Fruit fly (Drosophila melanogaster) whole organism, embryonic: ENCODE measurements around the gene Phs.

Experiments used
- B-H2 ChIP-seq: fragments of 200-800 bp; sonication (Bioruptor generic); optimal IDR thresholded peaks from 2 replicates; lab custom pipeline; 2018; ENCODE audit warnings: missing biosample characterization, mild to moderate bottlenecking, missing genetic modification characterization
- Bdp1 ChIP-seq: fragments of 200-800 bp; sonication (Bioruptor generic); optimal IDR thresholded peaks from 3 replicates; lab custom pipeline; 2016; ENCODE audit warnings: missing biosample characterization, missing genetic modification characterization
- CG1024 ChIP-seq: fragments of 200-800 bp; sonication (Bioruptor generic); IDR thresholded peaks from 2 replicates; pipeline ENCODE4 v1.3.6; 2022; ENCODE audit warnings: missing biosample characterization, missing genetic modification characterization
- CG11398 ChIP-seq: fragments of 200-800 bp; sonication (Bioruptor generic); optimal IDR thresholded peaks from 2 replicates; lab custom pipeline; 2016; ENCODE audit warnings: missing biosample characterization, missing genetic modification characterization
- CG12104 ChIP-seq: fragments of 200-800 bp; sonication (Bioruptor generic); optimal IDR thresholded peaks from 3 replicates; lab custom pipeline; 2016; ENCODE audit warnings: missing biosample characterization, missing genetic modification characterization
- CG12299 ChIP-seq: fragments of 200-800 bp; sonication (Bioruptor generic); optimal IDR thresholded peaks from 2 replicates; lab custom pipeline; 2018; ENCODE audit warnings: missing biosample characterization, mild to moderate bottlenecking, missing genetic modification characterization
- CG1233 ChIP-seq: fragments of 200-800 bp; sonication (Bioruptor generic); optimal IDR thresholded peaks from 4 replicates; lab custom pipeline; 2018; ENCODE audit warnings: missing biosample characterization, mild to moderate bottlenecking, missing genetic modification characterization
- CG12744 ChIP-seq: fragments of 200-800 bp; sonication (Bioruptor generic); optimal IDR thresholded peaks from 2 replicates; lab custom pipeline; 2016; ENCODE audit warnings: missing biosample characterization, missing genetic modification characterization
- CG13287 ChIP-seq: fragments of 200-800 bp; sonication (Bioruptor generic); IDR thresholded peaks from 2 replicates; pipeline ENCODE4 v1.3.6; 2022; ENCODE audit warnings: missing biosample characterization, missing genetic modification characterization; ENCODE audit not compliant: partially characterized antibody
- CG17359 ChIP-seq: fragments of 200-800 bp; sonication (Bioruptor generic); optimal IDR thresholded peaks from 3 replicates; lab custom pipeline; 2018; ENCODE audit warnings: missing biosample characterization, mild to moderate bottlenecking, missing genetic modification characterization, moderate library complexity
- CG18262 ChIP-seq: fragments of 200-800 bp; optimal IDR thresholded peaks from 3 replicates; lab custom pipeline; 2019; ENCODE audit warnings: missing biosample characterization, mild to moderate bottlenecking, missing genetic modification characterization, moderate library complexity
- CG18764 ChIP-seq: fragments of 200-800 bp; sonication (Bioruptor generic); optimal IDR thresholded peaks from 3 replicates; lab custom pipeline; 2016; ENCODE audit warnings: missing biosample characterization, missing genetic modification characterization
- CG2199 ChIP-seq: fragments of 200-800 bp; sonication (Bioruptor generic); IDR thresholded peaks from 3 replicates; pipeline ENCODE4 v1.3.6; 2022; ENCODE audit warnings: missing biosample characterization, missing genetic modification characterization
- CG2712 ChIP-seq: fragments of 200-800 bp; optimal IDR thresholded peaks from 3 replicates; lab custom pipeline; 2019; ENCODE audit warnings: missing biosample characterization, mild to moderate bottlenecking, missing genetic modification characterization, moderate library complexity
- CG4328 ChIP-seq: fragments of 200-800 bp; sonication (Bioruptor generic); optimal IDR thresholded peaks from 3 replicates; lab custom pipeline; 2017; ENCODE audit warnings: missing biosample characterization, missing genetic modification reagents, missing genetic modification characterization
- CG4617 ChIP-seq: fragments of 200-800 bp; sonication (Bioruptor generic); optimal IDR thresholded peaks from 3 replicates; lab custom pipeline; 2016; ENCODE audit warnings: missing biosample characterization, missing genetic modification characterization, borderline replicate concordance
- CG4854 ChIP-seq: fragments of 200-800 bp; sonication (Bioruptor generic); optimal IDR thresholded peaks from 2 replicates; lab custom pipeline; 2016; ENCODE audit warnings: missing biosample characterization, missing genetic modification characterization, inconsistent platforms
- CG5180 ChIP-seq: fragments of 200-800 bp; sonication (Bioruptor generic); optimal IDR thresholded peaks from 3 replicates; lab custom pipeline; 2017; ENCODE audit warnings: missing biosample characterization, missing genetic modification characterization, mild to moderate bottlenecking, moderate library complexity, missing genetic modification reagents
- CG6813 ChIP-seq: fragments of 200-800 bp; sonication (Bioruptor generic); optimal IDR thresholded peaks from 2 replicates; lab custom pipeline; 2017; ENCODE audit warnings: missing biosample characterization, missing genetic modification characterization, mild to moderate bottlenecking, moderate library complexity, missing genetic modification reagents
- CG8089 ChIP-seq: fragments of 200-800 bp; sonication (Bioruptor generic); optimal IDR thresholded peaks from 3 replicates; lab custom pipeline; 2016; ENCODE audit warnings: missing biosample characterization, missing genetic modification characterization
- CG8478 ChIP-seq: fragments of >200 bp; optimal IDR thresholded peaks from 2 replicates; lab custom pipeline; 2018
- CG9932 ChIP-seq: fragments of 200-800 bp; sonication (Bioruptor generic); IDR thresholded peaks from 2 replicates; pipeline ENCODE4 v1.3.6; 2022; ENCODE audit warnings: missing biosample characterization, missing genetic modification characterization
- CHES-1-like ChIP-seq: fragments of 200-800 bp; sonication (Bioruptor generic); optimal IDR thresholded peaks from 2 replicates; lab custom pipeline; 2016; ENCODE audit warnings: missing biosample characterization, missing genetic modification characterization
- CrebB ChIP-seq: fragments of 200-800 bp; sonication (Bioruptor generic); optimal IDR thresholded peaks from 3 replicates; lab custom pipeline; 2018; ENCODE audit warnings: missing biosample characterization, mild to moderate bottlenecking, missing genetic modification characterization
- D19A ChIP-seq: fragments of 200-800 bp; optimal IDR thresholded peaks from 3 replicates; lab custom pipeline; 2019; ENCODE audit warnings: missing biosample characterization, mild to moderate bottlenecking, missing genetic modification characterization, moderate library complexity
- Dfd ChIP-seq, 2 experiments: fragments of >200 bp; optimal IDR thresholded peaks; 2 replicates each; lab custom pipeline; 2017; ENCODE audit warnings: missing biosample characterization in 2 of 2, missing genetic modification characterization in 2 of 2
- Doc2 ChIP-seq: fragments of 200-800 bp; sonication (Bioruptor generic); IDR thresholded peaks from 2 replicates; pipeline ENCODE4 v1.3.6; 2022; ENCODE audit warnings: missing biosample characterization, missing genetic modification characterization
- Eip74EF ChIP-seq, 2 experiments: fragments of 200-800 bp in 1 of 2; fragments of >200 bp in 1 of 2; sonication (Bioruptor generic) in 1 of 2; optimal IDR thresholded peaks; 2 replicates each; lab custom pipeline; 2017 to 2019; ENCODE audit warnings: missing biosample characterization in 2 of 2, missing genetic modification characterization in 2 of 2, mild to moderate bottlenecking in 1 of 2, moderate library complexity in 1 of 2
- HmgD ChIP-seq: fragments of 200-800 bp; sonication (Bioruptor generic); optimal IDR thresholded peaks from 3 replicates; lab custom pipeline; 2016; ENCODE audit warnings: missing biosample characterization, missing genetic modification characterization
- Lpt ChIP-seq: fragments of >200 bp; optimal IDR thresholded peaks from 2 replicates; lab custom pipeline; 2018; ENCODE audit warnings: missing biosample characterization, missing genetic modification characterization
- br ChIP-seq: fragments of >200 bp; optimal IDR thresholded peaks from 2 replicates; lab custom pipeline; 2017
- cas ChIP-seq: fragments of 200-800 bp; sonication (Bioruptor generic); IDR thresholded peaks from 2 replicates; pipeline ENCODE4 v1.3.6; 2022; ENCODE audit warnings: missing biosample characterization, missing genetic modification characterization
- corto ChIP-seq: fragments of 200-800 bp; sonication (Bioruptor generic); optimal IDR thresholded peaks from 2 replicates; lab custom pipeline; 2016; ENCODE audit warnings: missing biosample characterization, mild to moderate bottlenecking, missing genetic modification characterization, moderate library complexity
- crc ChIP-seq: fragments of 200-800 bp; sonication (Bioruptor generic); optimal IDR thresholded peaks from 2 replicates; lab custom pipeline; 2016; ENCODE audit warnings: missing biosample characterization, missing genetic modification characterization
- eyg ChIP-seq: fragments of 200-800 bp; sonication (Bioruptor generic); optimal IDR thresholded peaks from 3 replicates; lab custom pipeline; 2016; ENCODE audit warnings: missing biosample characterization, missing genetic modification characterization
- gcm2 ChIP-seq: fragments of 200-800 bp; sonication (Bioruptor generic); optimal IDR thresholded peaks from 2 replicates; lab custom pipeline; 2016; ENCODE audit warnings: missing biosample characterization, missing genetic modification characterization
- gfzf ChIP-seq: fragments of 200-800 bp; sonication (Bioruptor generic); optimal IDR thresholded peaks from 2 replicates; lab custom pipeline; 2016; ENCODE audit warnings: missing biosample characterization, mild to moderate bottlenecking, missing genetic modification characterization, moderate library complexity
- jing ChIP-seq: fragments of 200-800 bp; sonication (Bioruptor generic); optimal IDR thresholded peaks from 2 replicates; lab custom pipeline; 2018; ENCODE audit warnings: missing biosample characterization, mild to moderate bottlenecking, missing genetic modification characterization
- lola ChIP-seq, 3 experiments: fragments of >200 bp in 2 of 3; fragments of 200-800 bp in 1 of 3; sonication (Bioruptor generic) in 1 of 3; optimal IDR thresholded peaks; 2 replicates each; lab custom pipeline; 2017 to 2019; ENCODE audit warnings: missing biosample characterization in 3 of 3, missing genetic modification characterization in 3 of 3, mild to moderate bottlenecking in 1 of 3, moderate library complexity in 1 of 3
- mam ChIP-seq: fragments of 200-800 bp; sonication (Bioruptor generic); optimal IDR thresholded peaks from 3 replicates; lab custom pipeline; 2016; ENCODE audit warnings: missing biosample characterization, missing genetic modification characterization
- prd ChIP-seq, 3 experiments: fragments of >200 bp in 2 of 3; fragments of 200-800 bp in 1 of 3; sonication (Bioruptor generic) in 1 of 3; optimal IDR thresholded peaks in 2 of 3; IDR thresholded peaks in 1 of 3; 2 replicates in 2 of 3; 3 replicates in 1 of 3; pipeline versions ENCODE4 v1.3.6 to Lab custom; 2017 to 2022; ENCODE audit warnings: missing biosample characterization in 1 of 3, missing genetic modification characterization in 1 of 3
- ro ChIP-seq: fragments of 200-800 bp; sonication (Bioruptor generic); IDR thresholded peaks from 2 replicates; pipeline ENCODE4 v1.3.6; 2022; ENCODE audit warnings: missing biosample characterization, missing genetic modification characterization
- sc ChIP-seq, 3 experiments: fragments of >200 bp in 2 of 3; fragments of 200-800 bp in 1 of 3; sonication (Bioruptor generic) in 1 of 3; optimal IDR thresholded peaks; 2 replicates in 2 of 3; 3 replicates in 1 of 3; lab custom pipeline; 2017; ENCODE audit warnings: mild to moderate bottlenecking in 1 of 3, missing biosample characterization in 1 of 3, missing genetic modification characterization in 1 of 3, missing genetic modification reagents in 1 of 3
- sd ChIP-seq: fragments of 200-800 bp; sonication (Bioruptor generic); optimal IDR thresholded peaks from 3 replicates; lab custom pipeline; 2018; ENCODE audit warnings: missing biosample characterization, mild to moderate bottlenecking, missing genetic modification characterization, moderate library complexity
- sens ChIP-seq: fragments of 200-800 bp; sonication (Bioruptor generic); peaks from one replicate; lab custom pipeline; 2016; ENCODE audit warnings: missing biosample characterization, missing genetic modification characterization
- slou ChIP-seq: fragments of 200-800 bp; sonication (Bioruptor generic); optimal IDR thresholded peaks from 3 replicates; lab custom pipeline; 2016; ENCODE audit warnings: missing biosample characterization, missing genetic modification characterization
- stwl ChIP-seq: fragments of 200-800 bp; sonication (Bioruptor generic); optimal IDR thresholded peaks from 3 replicates; lab custom pipeline; 2018; ENCODE audit warnings: missing biosample characterization, mild to moderate bottlenecking, missing genetic modification characterization, moderate library complexity
- tna ChIP-seq: fragments of 200-800 bp; sonication (Bioruptor generic); IDR thresholded peaks from 2 replicates; pipeline ENCODE4 v1.3.6; 2022; ENCODE audit warnings: missing biosample characterization, missing genetic modification characterization; ENCODE audit not compliant: partially characterized antibody
- unc-4 ChIP-seq: fragments of 200-800 bp; sonication (Bioruptor generic); IDR thresholded peaks from 2 replicates; pipeline ENCODE4 v1.3.6; 2022; ENCODE audit warnings: missing biosample characterization, missing genetic modification characterization; ENCODE audit not compliant: partially characterized antibody
- wdn ChIP-seq: fragments of 200-800 bp; sonication (Bioruptor generic); IDR thresholded peaks from 2 replicates; pipeline ENCODE4 v1.3.6; 2022; ENCODE audit warnings: missing biosample characterization, missing genetic modification characterization

Gene Phs

DNA sequence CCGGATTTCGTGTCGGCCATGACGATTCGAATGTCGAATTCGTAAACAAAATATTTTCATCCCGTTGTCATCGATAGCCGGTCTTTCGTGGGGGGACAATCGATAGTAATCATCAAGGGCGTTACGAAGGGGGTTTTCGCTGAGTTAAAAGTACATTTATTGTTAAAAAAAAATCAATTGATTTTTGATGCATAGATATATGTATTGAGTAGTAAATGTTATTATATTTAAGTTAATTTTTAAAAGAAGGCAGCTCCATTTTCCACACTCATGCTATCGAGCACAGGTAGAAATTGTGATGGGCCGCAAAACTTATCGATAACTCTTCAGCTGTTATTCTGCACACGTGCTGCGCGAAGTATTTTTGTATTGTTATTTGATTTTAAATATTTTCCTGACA lies 39.2 kb upstream of the Phs start, which contains the start of the genes mrn and CG12301 (continued):
- TF ChIP-seq sd (tag; lab: Kevin White, UChicago) (peak; percentile 91), wdn (peak; percentile 68), CG1233 (GFP tag; lab: Kevin White, UChicago) (no peak), B-H2 (GFP tag; lab: Kevin White, UChicago) (no peak), CG4617 (peak; percentile 15), Doc2 (GFP tag; lab: Robert Waterston, UW) (peak; percentile 85), CG4328 (GFP tag; lab: Kevin White, UChicago) (no peak), CG6813 (GFP tag; lab: Kevin White, UChicago) (no peak), jing (GFP tag; lab: Kevin White, UChicago) (no peak), CG17359 (no peak), HmgD (no peak), CG18764 (no peak), CG11398 (no peak), slou (GFP tag; lab: Kevin White, UChicago) (peak; percentile 79), mam (GFP tag; lab: Kevin White, UChicago) (peak; percentile 81), corto (GFP tag; lab: Kevin White, UChicago) (no peak), CG8089 (GFP tag; lab: Kevin White, UChicago) (peak; percentile 3), CG18262 (peak; percentile 83), CG12744 (GFP tag; lab: Kevin White, UChicago) (peak; percentile 39), CG2199 (peak; percentile 94), gfzf (peak; percentile 22), CG2712 (peak; percentile 88), Bdp1 (GFP tag; lab: Kevin White, UChicago) (peak; percentile 54), unc-4 (GFP tag; lab: Robert Waterston, UW) (peak; percentile 96), lola (GFP tag; optimal IDR thresholded peaks at IDR 0.05; lab: Kevin White, UChicago) (peak in 1 of 3 experiments; percentile 48), br (lab: Kevin White, UChicago) (no peak), gcm2 (GFP tag; lab: Kevin White, UChicago) (peak; percentile 49), CG13287 (GFP tag; lab: Robert Waterston, UW) (peak; percentile 97), prd (optimal IDR thresholded peaks at IDR 0.05; lab: Kevin White, UChicago) (no peak), prd (GFP tag; IDR thresholded peaks at IDR 0.05; lab: Robert Waterston, UW) (peak; percentile 96), Lpt (GFP tag; lab: Kevin White, UChicago) (no peak), CG1024 (GFP tag; lab: Robert Waterston, UW) (peak; percentile 34; the same call in 1 of the 2 replicates), CHES-1-like (peak; percentile 59), Dfd (GFP tag; optimal IDR thresholded peaks at IDR 0.05; lab: Kevin White, UChicago) (no peak), crc (GFP tag; lab: Kevin White, UChicago) (no peak), sc (optimal IDR thresholded peaks at IDR 0.05; lab: Kevin White, UChicago) (no peak), sc (GFP tag; optimal IDR thresholded peaks at IDR 0.05; lab: Kevin White, UChicago) (no peak), CrebB (tag; lab: Kevin White, UChicago) (peak; percentile 35), eyg (GFP tag; lab: Kevin White, UChicago) (peak; percentile 23), D19A (tag; lab: Kevin White, UChicago) (no peak), CG5180 (no peak), CG8478 (lab: Kevin White, UChicago) (no peak), ro (no peak; the same call in 1 of the 2 replicates), CG9932 (GFP tag; lab: Robert Waterston, UW) (peak; percentile 94), CG4854 (GFP tag; lab: Kevin White, UChicago) (peak; percentile 74), cas (peak; percentile 92), stwl (peak; percentile 66), CG12299 (peak; percentile 20), tna (GFP tag; lab: Robert Waterston, UW) (peak; percentile 84), CG12104 (GFP tag; lab: Kevin White, UChicago) (peak; percentile 70), sens (GFP tag; lab: Kevin White, UChicago) (peak; percentile 92), Eip74EF (GFP tag; optimal IDR thresholded peaks at IDR 0.05; lab: Kevin White, UChicago) (no peak)
